Fruit fly (Drosophila melanogaster) whole organism, wandering third instar larva: ENCODE data around the gene arx.

Source experiments
- CG32264 ChIP-seq: fragments of 200-800 bp; sonication (Bioruptor generic); optimal IDR thresholded peaks from 2 replicates; lab custom pipeline; 2016; ENCODE audit warnings: missing biosample characterization, missing genetic modification characterization
- CrebA ChIP-seq: fragments of 200-800 bp; sonication (Bioruptor generic); optimal IDR thresholded peaks from 2 replicates; lab custom pipeline; 2016; ENCODE audit warnings: missing biosample characterization, mild to moderate bottlenecking, missing genetic modification characterization, borderline replicate concordance
- Dfd ChIP-seq: fragments of >200 bp; optimal IDR thresholded peaks from 2 replicates; lab custom pipeline; 2017; ENCODE audit warnings: missing biosample characterization, missing genetic modification characterization
- Hnf4 ChIP-seq: fragments of 200-800 bp; sonication (Bioruptor generic); optimal IDR thresholded peaks from 2 replicates; lab custom pipeline; 2016; ENCODE audit warnings: missing biosample characterization, mild to moderate bottlenecking, missing genetic modification characterization
- Hr78 ChIP-seq: fragments of >200 bp; optimal IDR thresholded peaks from 2 replicates; lab custom pipeline; 2017; ENCODE audit warnings: missing biosample characterization, missing genetic modification characterization
- N ChIP-seq: fragments of >200 bp; optimal IDR thresholded peaks from 2 replicates; lab custom pipeline; 2018; ENCODE audit warnings: missing biosample characterization, missing external identifiers, missing genetic modification characterization
- Vsx2 ChIP-seq: fragments of 200-300, 225-300 bp; sonication (Bioruptor generic); optimal IDR thresholded peaks from 2 replicates; lab custom pipeline; 2018; ENCODE audit warnings: missing biosample characterization, missing genetic modification characterization; ENCODE audit not compliant: partially characterized antibody
- brk ChIP-seq: fragments of 200-800 bp; sonication (Bioruptor generic); optimal IDR thresholded peaks from 2 replicates; lab custom pipeline; 2016; ENCODE audit warnings: missing biosample characterization, mild to moderate bottlenecking, missing genetic modification characterization
- dmrt93B ChIP-seq: fragments of 200-800 bp; sonication (Bioruptor generic); optimal IDR thresholded peaks from 2 replicates; lab custom pipeline; 2018; ENCODE audit warnings: missing biosample characterization, mild to moderate bottlenecking, missing genetic modification characterization
- dsf ChIP-seq: sonication (Bioruptor generic); optimal IDR thresholded peaks from 2 replicates; lab custom pipeline; 2016; ENCODE audit warnings: missing biosample characterization, missing genetic modification characterization, borderline replicate concordance
- fru ChIP-seq: fragments of 200-800 bp; sonication (Bioruptor generic); optimal IDR thresholded peaks from 3 replicates; lab custom pipeline; 2016; ENCODE audit warnings: missing biosample characterization, mild to moderate bottlenecking, missing genetic modification characterization
- h ChIP-seq: fragments of 200-800 bp; sonication (Bioruptor generic); optimal IDR thresholded peaks from 3 replicates; lab custom pipeline; 2016; ENCODE audit warnings: missing biosample characterization, mild to moderate bottlenecking, missing genetic modification characterization
- psq ChIP-seq: fragments of 200-800 bp; sonication (Bioruptor generic); optimal IDR thresholded peaks from 3 replicates; lab custom pipeline; 2017; ENCODE audit warnings: missing biosample characterization, mild to moderate bottlenecking, missing genetic modification characterization, moderate library complexity

DNA sequence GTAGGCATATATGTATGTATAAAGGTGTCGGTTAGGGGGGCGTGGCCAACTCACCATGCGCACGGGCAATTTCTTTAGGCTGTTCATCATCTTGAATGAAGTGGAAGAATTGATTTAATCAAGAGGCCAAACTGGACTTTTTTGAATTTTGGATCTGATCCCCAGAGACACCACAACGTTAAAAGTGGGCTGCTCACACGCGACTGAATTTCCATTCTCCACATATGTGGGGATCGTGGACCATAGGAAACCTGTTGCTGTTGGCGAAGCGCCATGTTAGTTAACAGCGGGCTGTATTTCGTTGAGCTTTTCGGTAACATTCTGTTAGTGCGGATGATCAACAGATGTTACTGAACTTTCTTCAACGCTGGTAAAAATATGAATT is 3.3 kb downstream of the arx start, which contains the start of gene CG3902:
- no peak for TF ChIP-seq psq (GFP tag; lab: Kevin White, UChicago)
- TF ChIP-seq Hr78 (GFP tag; lab: Kevin White, UChicago) = no peak
- no peak for TF ChIP-seq Dfd (GFP tag; lab: Kevin White, UChicago)
- TF ChIP-seq CG32264 (GFP tag; lab: Kevin White, UChicago) = no peak
- TF ChIP-seq h (GFP tag; lab: Kevin White, UChicago) = peak; percentile 94
- TF ChIP-seq Hnf4 (GFP tag; lab: Kevin White, UChicago) = peak; percentile 43
- TF ChIP-seq dsf = no peak
- TF ChIP-seq Vsx2 = no peak
- no peak for TF ChIP-seq dmrt93B
- TF ChIP-seq fru (GFP tag; lab: Kevin White, UChicago) = peak; percentile 1
- peak; percentile 80 for TF ChIP-seq brk (GFP tag; lab: Kevin White, UChicago)
- TF ChIP-seq N (GFP tag; lab: Kevin White, UChicago) = no peak
- TF ChIP-seq CrebA (GFP tag; lab: Kevin White, UChicago) = no peak
